Fruit fly (Drosophila melanogaster): Measurements from ENCODE around the gene smo.

The smo gene

dm6 chr2L:308194-308706 is 30.9 kb downstream of the smo start:
- no peak for TF ChIP-seq CG34367 (tag; optimal IDR thresholded peaks at IDR 0.05)
- TF ChIP-seq CG13204 (GFP tag; optimal IDR thresholded peaks at IDR 0.05) = no peak
- no peak for TF ChIP-seq CG12605 (GFP tag; IDR thresholded peaks at IDR 0.05)

- TF ChIP-seq Snoo (tag; optimal IDR thresholded peaks at IDR 0.05) (no peak), CG32121 (GFP tag; IDR thresholded peaks at IDR 0.05) (no peak), CG8301 (tag; optimal IDR thresholded peaks at IDR 0.05) (no peak), rn (GFP tag; IDR thresholded peaks at IDR 0.05) (no peak), CG9948 (tag; optimal IDR thresholded peaks at IDR 0.05) (no peak), EcR (GFP tag; optimal IDR thresholded peaks at IDR 0.05) (no peak), CG15710 (tag; optimal IDR thresholded peaks at IDR 0.05) (no peak), CG8159 (tag; optimal IDR thresholded peaks at IDR 0.05) (no peak), CG17806 (tag; optimal IDR thresholded peaks at IDR 0.05) (no peak), Ets98B (GFP tag; IDR thresholded peaks at IDR 0.05) (no peak), CG14655 (GFP tag; optimal IDR thresholded peaks at IDR 0.05) (no peak), CG13204 (GFP tag; optimal IDR thresholded peaks at IDR 0.05) (no peak), gl (tag; optimal IDR thresholded peaks at IDR 0.05) (no peak), Pif1A (GFP tag; optimal IDR thresholded peaks at IDR 0.05) (no peak), CG34367 (tag; optimal IDR thresholded peaks at IDR 0.05) (no peak), Pif1B (GFP tag; optimal IDR thresholded peaks at IDR 0.05) (no peak), CG12605 (GFP tag; IDR thresholded peaks at IDR 0.05) (no peak), D1 (tag; optimal IDR thresholded peaks at IDR 0.05) (no peak), CG4496 (GFP tag; IDR thresholded peaks at IDR 0.05) (no peak), fd96Ca (GFP tag; IDR thresholded peaks at IDR 0.05) (no peak)
These were observed 31.8 kb downstream of the smo start for dm6 chr2L:309177-309576.

- TF ChIP-seq CG4496 (GFP tag; IDR thresholded peaks at IDR 0.05) (peak; percentile 55; the same call in 2 of the 3 replicates), fd96Ca (GFP tag; IDR thresholded peaks at IDR 0.05) (0 out of 3 replicates have a peak, but pooled peaks have one; percentile 14), CG12605 (GFP tag; IDR thresholded peaks at IDR 0.05) (0 out of 2 replicates have a peak, but pooled peaks have one; percentile 35), CG13204 (GFP tag; optimal IDR thresholded peaks at IDR 0.05) (no peak), CG10348 (GFP tag; IDR thresholded peaks at IDR 0.05) (no peak), Ets98B (GFP tag; IDR thresholded peaks at IDR 0.05) (peak; percentile 50)
These were observed 32.5 kb downstream of the smo start for dm6 chr2L:309812-310431.

dm6 chr2L:319159-319558 is 41.8 kb downstream of the smo start, which contains the start of gene CG11912:
Gene CG11912 (minus strand): TSS chr2L:319259.
- TF ChIP-seq CG34367 (tag; optimal IDR thresholded peaks at IDR 0.05) = no peak
- no peak for TF ChIP-seq CG17806 (tag; optimal IDR thresholded peaks at IDR 0.05)
- TF ChIP-seq CG8301 (tag; optimal IDR thresholded peaks at IDR 0.05) = no peak
- TF ChIP-seq gl (tag; optimal IDR thresholded peaks at IDR 0.05) = no peak
- no peak for TF ChIP-seq rn (GFP tag; IDR thresholded peaks at IDR 0.05)
- no peak for TF ChIP-seq Ets98B (GFP tag; IDR thresholded peaks at IDR 0.05)
- no peak for TF ChIP-seq CG12605 (GFP tag; IDR thresholded peaks at IDR 0.05)
- no peak for TF ChIP-seq D1 (tag; optimal IDR thresholded peaks at IDR 0.05)
- TF ChIP-seq fd96Ca (GFP tag; IDR thresholded peaks at IDR 0.05) = no peak
- no peak for TF ChIP-seq Pif1B (GFP tag; optimal IDR thresholded peaks at IDR 0.05)

dm6 chr2L:319745-320144 is 42.4 kb downstream of the smo start:
- no peak for TF ChIP-seq CG14655 (GFP tag; optimal IDR thresholded peaks at IDR 0.05)
- no peak for TF ChIP-seq Pif1A (GFP tag; optimal IDR thresholded peaks at IDR 0.05)
- TF ChIP-seq Snoo (tag; optimal IDR thresholded peaks at IDR 0.05) = no peak
- TF ChIP-seq CG17806 (tag; optimal IDR thresholded peaks at IDR 0.05) = no peak
- TF ChIP-seq gl (tag; optimal IDR thresholded peaks at IDR 0.05) = no peak
- no peak for TF ChIP-seq Pif1B (GFP tag; optimal IDR thresholded peaks at IDR 0.05)
- TF ChIP-seq CG12605 (GFP tag; IDR thresholded peaks at IDR 0.05) = no peak

- no peak for TF ChIP-seq gl (tag; optimal IDR thresholded peaks at IDR 0.05)
- no peak for TF ChIP-seq CG14655 (GFP tag; optimal IDR thresholded peaks at IDR 0.05)
- TF ChIP-seq CG4496 (GFP tag; IDR thresholded peaks at IDR 0.05) = no peak
- TF ChIP-seq fd96Ca (GFP tag; IDR thresholded peaks at IDR 0.05) = no peak
- TF ChIP-seq CG15710 (tag; optimal IDR thresholded peaks at IDR 0.05) = no peak
- TF ChIP-seq EcR (GFP tag; optimal IDR thresholded peaks at IDR 0.05) = no peak
- no peak for TF ChIP-seq CG32121 (GFP tag; IDR thresholded peaks at IDR 0.05)
- no peak for TF ChIP-seq CG10348 (GFP tag; IDR thresholded peaks at IDR 0.05)
- no peak for TF ChIP-seq CG34367 (tag; optimal IDR thresholded peaks at IDR 0.05)
- no peak for TF ChIP-seq CG12605 (GFP tag; IDR thresholded peaks at IDR 0.05)
- no peak for TF ChIP-seq CG13204 (GFP tag; optimal IDR thresholded peaks at IDR 0.05)
- TF ChIP-seq D1 (tag; optimal IDR thresholded peaks at IDR 0.05) = no peak
- TF ChIP-seq Pif1B (GFP tag; optimal IDR thresholded peaks at IDR 0.05) = no peak
These were observed 43.8 kb downstream of the smo start, which contains the start of gene CG11911 for dm6 chr2L:321148-321547. Gene CG11911 (minus strand): TSS chr2L:321248.

- no peak for TF ChIP-seq gl (tag; optimal IDR thresholded peaks at IDR 0.05)
- TF ChIP-seq CG13204 (GFP tag; optimal IDR thresholded peaks at IDR 0.05) = no peak
- no peak for TF ChIP-seq EcR (GFP tag; optimal IDR thresholded peaks at IDR 0.05)
- TF ChIP-seq Pif1A (GFP tag; optimal IDR thresholded peaks at IDR 0.05) = no peak
- TF ChIP-seq CG8159 (tag; optimal IDR thresholded peaks at IDR 0.05) = no peak
- no peak for TF ChIP-seq CG17806 (tag; optimal IDR thresholded peaks at IDR 0.05)
- no peak for TF ChIP-seq Pif1B (GFP tag; optimal IDR thresholded peaks at IDR 0.05)
- no peak for TF ChIP-seq CG10348 (GFP tag; IDR thresholded peaks at IDR 0.05)
- TF ChIP-seq CG8301 (tag; optimal IDR thresholded peaks at IDR 0.05) = no peak
- TF ChIP-seq D1 (tag; optimal IDR thresholded peaks at IDR 0.05) = no peak
- TF ChIP-seq Snoo (tag; optimal IDR thresholded peaks at IDR 0.05) = no peak
- no peak for TF ChIP-seq CG34367 (tag; optimal IDR thresholded peaks at IDR 0.05)
- TF ChIP-seq CG32121 (GFP tag; IDR thresholded peaks at IDR 0.05) = no peak
- no peak for TF ChIP-seq fd96Ca (GFP tag; IDR thresholded peaks at IDR 0.05)
- TF ChIP-seq Ets98B (GFP tag; IDR thresholded peaks at IDR 0.05) = no peak
- TF ChIP-seq CG9948 (tag; optimal IDR thresholded peaks at IDR 0.05) = no peak
These were observed 44.4 kb downstream of the smo start, which contains the start of gene CG33127 for dm6 chr2L:321793-322192. Gene CG33127 (plus strand): TSS chr2L:322101.
